Worm (Caenorhabditis elegans): ENCODE results near the gene F14H12.7.

ce11 chrX:4409591-4410279 lies 47.3 kb upstream of the F14H12.7 start:
- TF ChIP-seq nhr-28 (tag; optimal IDR thresholded peaks at IDR 0.05) (no peak), ceh-43 (GFP tag; optimal IDR thresholded peaks at IDR 0.05) (no peak), lin-13 (tag; optimal IDR thresholded peaks at IDR 0.05) (no peak), ces-1 (GFP tag; optimal IDR thresholded peaks at IDR 0.05) (no peak), lsy-2 (tag; optimal IDR thresholded peaks at IDR 0.05) (no peak), blmp-1 (tag; optimal IDR thresholded peaks at IDR 0.05) (no peak), snpc-4 (tag; optimal IDR thresholded peaks at IDR 0.05) (no peak), cnd-1 (tag; optimal IDR thresholded peaks at IDR 0.05) (no peak), pha-4 (tag; optimal IDR thresholded peaks at IDR 0.05) (no peak), unc-39 (tag; optimal IDR thresholded peaks at IDR 0.05) (no peak), nhr-76 (tag; optimal IDR thresholded peaks at IDR 0.05) (no peak), ceh-83 (GFP tag; optimal IDR thresholded peaks at IDR 0.05) (no peak), bed-3 (GFP tag; optimal IDR thresholded peaks at IDR 0.05) (no peak), zip-8 (tag; optimal IDR thresholded peaks at IDR 0.05) (no peak)
